Worm (Caenorhabditis elegans) whole organism, late embryonic: Measurements from ENCODE around the gene F25A2.1.

Source experiments
- F13H6.1 ChIP-seq: sonication (generic microtip); optimal IDR thresholded peaks from 2 replicates; lab custom pipeline; 2016; ENCODE audit warnings: missing genetic modification characterization, missing compliant biosample characterization
- ama-1 ChIP-seq: fragments of 150-350 bp; optimal IDR thresholded peaks from 2 replicates; lab custom pipeline; 2014
- ceh-14 ChIP-seq: sonication (generic microtip); optimal IDR thresholded peaks from 2 replicates; lab custom pipeline; 2016; ENCODE audit warnings: missing genotype, missing genetic modification characterization, missing compliant biosample characterization
- fkh-10 ChIP-seq: fragments of 150-350 bp; optimal IDR thresholded peaks from 2 replicates; lab custom pipeline; 2014; ENCODE audit warnings: missing biosample characterization, missing genetic modification reagents, missing genetic modification characterization
- hlh-8 ChIP-seq: sonication (generic microtip); optimal IDR thresholded peaks from 2 replicates; lab custom pipeline; 2016; ENCODE audit warnings: missing genotype, missing genetic modification characterization, missing compliant biosample characterization
- nhr-11 ChIP-seq: fragments of 150-350 bp; optimal IDR thresholded peaks from 2 replicates; lab custom pipeline; 2014; ENCODE audit warnings: missing biosample characterization, missing genetic modification characterization
- sox-4 ChIP-seq: sonication (generic microtip); optimal IDR thresholded peaks from 2 replicates; lab custom pipeline; 2017; ENCODE audit warnings: mild to moderate bottlenecking, missing genetic modification characterization, inconsistent platforms, missing compliant biosample characterization

ce11 chrV:1153387-1153786 lies 26.0 kb upstream of the F25A2.1 start:
- TF ChIP-seq fkh-10 (GFP tag; lab: Kevin White, UChicago), result no peak
- no peak for TF ChIP-seq ama-1
- no peak for TF ChIP-seq F13H6.1
- no peak for TF ChIP-seq hlh-8 (tag; lab: Kevin White, UChicago)
- no peak for TF ChIP-seq nhr-11 (tag; lab: Kevin White, UChicago)
- no peak for TF ChIP-seq ceh-14 (tag; lab: Kevin White, UChicago)
- TF ChIP-seq sox-4, result no peak
